Fruit fly (Drosophila melanogaster) whole organism, embryonic: ENCODE results near the gene GCC88.

ENCODE experiments used
- BtbVII ChIP-seq: fragments of 200-800 bp; sonication (Bioruptor generic); optimal IDR thresholded peaks from 3 replicates; lab custom pipeline; 2017; ENCODE audit warnings: missing biosample characterization, mild to moderate bottlenecking, missing genetic modification characterization
- CG10431 ChIP-seq: fragments of 200-800 bp; sonication (Bioruptor generic); optimal IDR thresholded peaks from 3 replicates; lab custom pipeline; 2018; ENCODE audit warnings: missing biosample characterization, mild to moderate bottlenecking, missing genetic modification characterization
- CG10565 ChIP-seq: fragments of 200-800 bp; sonication (Bioruptor generic); optimal IDR thresholded peaks from 3 replicates; lab custom pipeline; 2016; ENCODE audit warnings: missing biosample characterization, mild to moderate bottlenecking, missing genetic modification characterization
- CG10979 ChIP-seq: fragments of 200-800 bp; sonication (Bioruptor generic); optimal IDR thresholded peaks from 2 replicates; lab custom pipeline; 2018; ENCODE audit warnings: missing biosample characterization, mild to moderate bottlenecking, missing genetic modification characterization, moderate library complexity
- CG11085 ChIP-seq: fragments of 200-800 bp; sonication (Bioruptor generic); IDR thresholded peaks from 2 replicates; pipeline ENCODE4 v1.3.6; 2022; ENCODE audit warnings: missing biosample characterization, missing genetic modification characterization
- CG11560 ChIP-seq: fragments of 200-800 bp; sonication (Bioruptor generic); IDR thresholded peaks from 3 replicates; pipeline ENCODE4 v1.3.6; 2022; ENCODE audit warnings: missing biosample characterization, missing genetic modification characterization
- CG1233 ChIP-seq: fragments of 200-800 bp; sonication (Bioruptor generic); optimal IDR thresholded peaks from 4 replicates; lab custom pipeline; 2018; ENCODE audit warnings: missing biosample characterization, mild to moderate bottlenecking, missing genetic modification characterization
- CG13123 ChIP-seq: fragments of 200-800 bp; sonication (Bioruptor generic); optimal IDR thresholded peaks from 2 replicates; lab custom pipeline; 2016; ENCODE audit warnings: missing biosample characterization, missing genetic modification characterization
- CG13287 ChIP-seq: fragments of 200-800 bp; sonication (Bioruptor generic); IDR thresholded peaks from 2 replicates; pipeline ENCODE4 v1.3.6; 2022; ENCODE audit warnings: missing biosample characterization, missing genetic modification characterization; ENCODE audit not compliant: partially characterized antibody
- CG1529 ChIP-seq: fragments of 200-800 bp; sonication (Bioruptor generic); optimal IDR thresholded peaks from 3 replicates; lab custom pipeline; 2018; ENCODE audit warnings: missing biosample characterization, missing genetic modification characterization
- CG1602 ChIP-seq: fragments of 200-800 bp; sonication (Bioruptor generic); optimal IDR thresholded peaks from 3 replicates; lab custom pipeline; 2016; ENCODE audit warnings: missing biosample characterization, missing genetic modification characterization
- CG17328 ChIP-seq: fragments of 200-800 bp; sonication (Bioruptor generic); IDR thresholded peaks from 2 replicates; pipeline ENCODE4 v1.3.6; 2022; ENCODE audit warnings: missing biosample characterization, missing genetic modification characterization
- CG18764 ChIP-seq: fragments of 200-800 bp; sonication (Bioruptor generic); optimal IDR thresholded peaks from 3 replicates; lab custom pipeline; 2016; ENCODE audit warnings: missing biosample characterization, missing genetic modification characterization
- CG2202 ChIP-seq: fragments of 200-800 bp; sonication (Bioruptor generic); optimal IDR thresholded peaks from 2 replicates; lab custom pipeline; 2018; ENCODE audit warnings: missing biosample characterization, mild to moderate bottlenecking, missing genetic modification characterization
- CG42726 ChIP-seq: fragments of 200-800 bp; sonication (Bioruptor generic); IDR thresholded peaks from 2 replicates; pipeline ENCODE4 v1.3.6; 2022; ENCODE audit warnings: missing biosample characterization, missing genetic modification characterization; ENCODE audit not compliant: partially characterized antibody
- CG4730 ChIP-seq: fragments of 200-800 bp; sonication (Bioruptor generic); IDR thresholded peaks from 2 replicates; pipeline ENCODE4 v1.3.6; 2022; ENCODE audit warnings: missing biosample characterization, missing genetic modification characterization
- CG5180 ChIP-seq: fragments of 200-800 bp; sonication (Bioruptor generic); optimal IDR thresholded peaks from 3 replicates; lab custom pipeline; 2017; ENCODE audit warnings: missing biosample characterization, missing genetic modification characterization, mild to moderate bottlenecking, moderate library complexity, missing genetic modification reagents
- CG5953 ChIP-seq: fragments of 200-800 bp; sonication (Bioruptor generic); IDR thresholded peaks from 2 replicates; pipeline ENCODE4 v1.3.6; 2022; ENCODE audit warnings: missing biosample characterization, missing genetic modification characterization
- CG6791 ChIP-seq: fragments of 200-800 bp; sonication (Bioruptor generic); IDR thresholded peaks from 3 replicates; pipeline ENCODE4 v1.3.6; 2022; ENCODE audit warnings: missing biosample characterization, missing genetic modification characterization; ENCODE audit not compliant: partially characterized antibody
- CG8281 ChIP-seq: fragments of 200-800 bp; sonication (Bioruptor generic); optimal IDR thresholded peaks from 2 replicates; lab custom pipeline; 2018; ENCODE audit warnings: missing biosample characterization, mild to moderate bottlenecking, missing genetic modification characterization, moderate library complexity
- CG8388 ChIP-seq: fragments of 200-800 bp; sonication (Bioruptor generic); optimal IDR thresholded peaks from 2 replicates; lab custom pipeline; 2019; ENCODE audit warnings: missing biosample characterization, mild to moderate bottlenecking, missing genetic modification characterization, moderate library complexity
- CG8944 ChIP-seq: fragments of 200-800 bp; sonication (Bioruptor generic); optimal IDR thresholded peaks from 3 replicates; lab custom pipeline; 2016; ENCODE audit warnings: missing biosample characterization, missing genetic modification characterization
- CG9437 ChIP-seq: fragments of 200-800 bp; sonication (Bioruptor generic); optimal IDR thresholded peaks from 2 replicates; lab custom pipeline; 2018; ENCODE audit warnings: missing biosample characterization, mild to moderate bottlenecking, missing genetic modification characterization
- CG9932 ChIP-seq: fragments of 200-800 bp; sonication (Bioruptor generic); IDR thresholded peaks from 2 replicates; pipeline ENCODE4 v1.3.6; 2022; ENCODE audit warnings: missing biosample characterization, missing genetic modification characterization
- CoRest ChIP-seq: fragments of 200-800 bp; sonication (Bioruptor generic); optimal IDR thresholded peaks from 3 replicates; lab custom pipeline; 2018; ENCODE audit warnings: missing biosample characterization, mild to moderate bottlenecking, missing genetic modification characterization, moderate library complexity
- CrebB ChIP-seq: fragments of 200-800 bp; sonication (Bioruptor generic); optimal IDR thresholded peaks from 3 replicates; lab custom pipeline; 2018; ENCODE audit warnings: missing biosample characterization, mild to moderate bottlenecking, missing genetic modification characterization
- Dip2 ChIP-seq: fragments of 200-800 bp; sonication (Bioruptor generic); IDR thresholded peaks from 2 replicates; pipeline ENCODE4 v1.3.6; 2022; ENCODE audit warnings: missing biosample characterization, missing genetic modification characterization
- Fer1 ChIP-seq: fragments of 200-800 bp; sonication (Bioruptor generic); optimal IDR thresholded peaks from 2 replicates; lab custom pipeline; 2017; ENCODE audit warnings: missing biosample characterization, mild to moderate bottlenecking, missing genetic modification characterization
- Gug ChIP-seq: fragments of 200-800 bp; sonication (Bioruptor generic); IDR thresholded peaks from 4 replicates; pipeline ENCODE4 v1.3.6; 2022; ENCODE audit warnings: missing biosample characterization, missing genetic modification characterization
- H15 ChIP-seq: fragments of 200-800 bp; sonication (Bioruptor generic); IDR thresholded peaks from 3 replicates; pipeline ENCODE4 v1.3.6; 2022; ENCODE audit warnings: missing biosample characterization, missing genetic modification characterization
- Hr39 ChIP-seq: fragments of >200 bp; optimal IDR thresholded peaks from 2 replicates; lab custom pipeline; 2017
- Hr78 ChIP-seq, 2 experiments: fragments of 200-800 bp in 1 of 2; fragments of >200 bp in 1 of 2; sonication (Bioruptor generic) in 1 of 2; optimal IDR thresholded peaks; 2 replicates each; lab custom pipeline; 2017 to 2019; ENCODE audit warnings: missing biosample characterization in 2 of 2, missing genetic modification characterization in 2 of 2, mild to moderate bottlenecking in 1 of 2, moderate library complexity in 1 of 2
- Nf-YC ChIP-seq: fragments of 200-800 bp; optimal IDR thresholded peaks from 3 replicates; lab custom pipeline; 2019; ENCODE audit warnings: missing biosample characterization, mild to moderate bottlenecking, missing genetic modification characterization, moderate library complexity
- Oli ChIP-seq: fragments of 200-800 bp; sonication (Bioruptor generic); optimal IDR thresholded peaks from 2 replicates; lab custom pipeline; 2018; ENCODE audit warnings: missing biosample characterization, mild to moderate bottlenecking, missing genetic modification characterization, moderate library complexity
- Xrp1 ChIP-seq: fragments of 200-800 bp; sonication (Bioruptor generic); IDR thresholded peaks from 2 replicates; pipeline ENCODE4 v1.3.6; 2022; ENCODE audit warnings: missing biosample characterization, missing genetic modification characterization
- cas ChIP-seq: fragments of 200-800 bp; sonication (Bioruptor generic); IDR thresholded peaks from 2 replicates; pipeline ENCODE4 v1.3.6; 2022; ENCODE audit warnings: missing biosample characterization, missing genetic modification characterization
- ci ChIP-seq: fragments of 200-800 bp; sonication (Bioruptor generic); IDR thresholded peaks from 3 replicates; pipeline ENCODE4 v1.3.6; 2022; ENCODE audit warnings: missing biosample characterization, missing genetic modification characterization
- da ChIP-seq: fragments of 200-800 bp; sonication (Bioruptor generic); optimal IDR thresholded peaks from 2 replicates; lab custom pipeline; 2016; ENCODE audit warnings: missing biosample characterization, missing genetic modification characterization
- danr ChIP-seq: fragments of 200-800 bp; sonication (Bioruptor generic); IDR thresholded peaks from 2 replicates; pipeline ENCODE4 v1.3.6; 2022; ENCODE audit warnings: missing biosample characterization, missing genetic modification characterization
- ems ChIP-seq: fragments of 200-800 bp; sonication (Bioruptor generic); optimal IDR thresholded peaks from 3 replicates; lab custom pipeline; 2016; ENCODE audit warnings: missing biosample characterization, missing genetic modification characterization
- gcm2 ChIP-seq: fragments of 200-800 bp; sonication (Bioruptor generic); optimal IDR thresholded peaks from 2 replicates; lab custom pipeline; 2016; ENCODE audit warnings: missing biosample characterization, missing genetic modification characterization
- knrl ChIP-seq: fragments of 200-800 bp; sonication (Bioruptor generic); IDR thresholded peaks from 3 replicates; pipeline ENCODE4 v1.3.6; 2022; ENCODE audit warnings: missing biosample characterization, missing genetic modification characterization; ENCODE audit not compliant: partially characterized antibody
- lab ChIP-seq: fragments of 200-800 bp; sonication (Bioruptor generic); optimal IDR thresholded peaks from 3 replicates; lab custom pipeline; 2017; ENCODE audit warnings: missing biosample characterization, missing genetic modification characterization, mild to moderate bottlenecking, moderate library complexity, missing genetic modification reagents
- mam ChIP-seq: fragments of 200-800 bp; sonication (Bioruptor generic); optimal IDR thresholded peaks from 3 replicates; lab custom pipeline; 2016; ENCODE audit warnings: missing biosample characterization, missing genetic modification characterization
- mirr ChIP-seq: fragments of 200-800 bp; sonication (Bioruptor generic); optimal IDR thresholded peaks from 3 replicates; lab custom pipeline; 2018; ENCODE audit warnings: missing biosample characterization, mild to moderate bottlenecking, missing genetic modification characterization
- seq ChIP-seq: fragments of 200-800 bp; sonication (Bioruptor generic); IDR thresholded peaks from 2 replicates; pipeline ENCODE4 v1.3.6; 2022; ENCODE audit warnings: missing biosample characterization, missing genetic modification characterization
- slp2 ChIP-seq: fragments of 200-800 bp; sonication (Bioruptor generic); optimal IDR thresholded peaks from 2 replicates; lab custom pipeline; 2016; ENCODE audit warnings: missing biosample characterization, missing genetic modification characterization
- so ChIP-seq: fragments of 200-800 bp; sonication (Bioruptor generic); IDR thresholded peaks from 3 replicates; pipeline ENCODE4 v1.3.6; 2022; ENCODE audit warnings: missing biosample characterization, missing genetic modification characterization
- twi ChIP-seq: fragments of 200-800 bp; optimal IDR thresholded peaks from 2 replicates; lab custom pipeline; 2019; ENCODE audit warnings: missing biosample characterization, mild to moderate bottlenecking, missing genetic modification characterization, moderate library complexity

GCC88 gene

dm6 chr3R:11196648-11197388, 33.6 kb downstream of the GCC88 start (continued):
- TF ChIP-seq CG11085 (GFP tag; lab: Robert Waterston, UW) (peak; percentile 96), Nf-YC (tag; lab: Kevin White, UChicago) (peak; percentile 88), CG10979 (tag; lab: Kevin White, UChicago) (peak; percentile 99), CG5953 (GFP tag; lab: Robert Waterston, UW) (peak; percentile 96), Hr39 (lab: Kevin White, UChicago) (no peak), Dip2 (peak; percentile 80), CG18764 (GFP tag; lab: Kevin White, UChicago) (peak; percentile 95), BtbVII (peak; percentile 98), Xrp1 (GFP tag; lab: Robert Waterston, UW) (peak; percentile 98), CG9437 (GFP tag; lab: Kevin White, UChicago) (peak; percentile 97), Oli (tag; lab: Kevin White, UChicago) (peak; percentile 99), CG9932 (GFP tag; lab: Robert Waterston, UW) (peak; percentile 98), ems (GFP tag; lab: Kevin White, UChicago) (peak; percentile 90), CG1529 (GFP tag; lab: Kevin White, UChicago) (peak; percentile 97), cas (GFP tag; lab: Robert Waterston, UW) (peak; percentile 94), CrebB (tag; lab: Kevin White, UChicago) (peak; percentile 95), gcm2 (GFP tag; lab: Kevin White, UChicago) (no peak), CG4730 (GFP tag; lab: Robert Waterston, UW) (peak; percentile 97), CG8388 (GFP tag; lab: Kevin White, UChicago) (peak; percentile 98), CG13123 (GFP tag; lab: Kevin White, UChicago) (peak; percentile 94), CG42726 (GFP tag; lab: Robert Waterston, UW) (no peak), CG5180 (peak; percentile 93), so (GFP tag; lab: Robert Waterston, UW) (peak; percentile 98), mam (no peak), da (GFP tag; lab: Kevin White, UChicago) (peak; percentile 82), CG1233 (GFP tag; lab: Kevin White, UChicago) (peak; percentile 99), slp2 (peak; percentile 95), H15 (GFP tag; lab: Robert Waterston, UW) (peak; percentile 97), seq (peak; percentile 98), CG6791 (GFP tag; lab: Robert Waterston, UW) (no peak), twi (tag; lab: Kevin White, UChicago) (peak; percentile 88), CG11560 (tag; lab: Robert Waterston, UW) (peak; percentile 93), CG17328 (GFP tag; lab: Robert Waterston, UW) (peak; percentile 95), CG8281 (peak; percentile 93), CG1602 (GFP tag; lab: Kevin White, UChicago) (peak; percentile 97), danr (GFP tag; lab: Robert Waterston, UW) (peak; percentile 97), CG10431 (GFP tag; lab: Kevin White, UChicago) (peak; percentile 97), CG13287 (GFP tag; lab: Robert Waterston, UW) (peak; percentile 20; the same call in 1 of the 2 replicates), lab (GFP tag; lab: Kevin White, UChicago) (peak; percentile 99), Gug (GFP tag; lab: Robert Waterston, UW) (peak; percentile 97), CoRest (tag; lab: Kevin White, UChicago) (peak; percentile 100), ci (peak; percentile 96), Hr78 (GFP tag; optimal IDR thresholded peaks at IDR 0.05; lab: Kevin White, UChicago) (peak in 1 of 2 experiments; percentile 96), Fer1 (GFP tag; lab: Kevin White, UChicago) (peak; percentile 99), mirr (GFP tag; lab: Kevin White, UChicago) (peak; percentile 68), CG2202 (tag; lab: Kevin White, UChicago) (peak; percentile 92), CG10565 (GFP tag; lab: Kevin White, UChicago) (peak; percentile 77), knrl (GFP tag; lab: Robert Waterston, UW) (no peak), CG8944 (GFP tag; lab: Kevin White, UChicago) (peak; percentile 78)
